Worm (Caenorhabditis elegans): ENCODE results near the gene W01G7.4.
"Not testable (repeated sequence)": the region's sequence is repeated elsewhere in the genome, so short reads cannot be mapped to it uniquely, and the experiment has no call there.

DNA sequence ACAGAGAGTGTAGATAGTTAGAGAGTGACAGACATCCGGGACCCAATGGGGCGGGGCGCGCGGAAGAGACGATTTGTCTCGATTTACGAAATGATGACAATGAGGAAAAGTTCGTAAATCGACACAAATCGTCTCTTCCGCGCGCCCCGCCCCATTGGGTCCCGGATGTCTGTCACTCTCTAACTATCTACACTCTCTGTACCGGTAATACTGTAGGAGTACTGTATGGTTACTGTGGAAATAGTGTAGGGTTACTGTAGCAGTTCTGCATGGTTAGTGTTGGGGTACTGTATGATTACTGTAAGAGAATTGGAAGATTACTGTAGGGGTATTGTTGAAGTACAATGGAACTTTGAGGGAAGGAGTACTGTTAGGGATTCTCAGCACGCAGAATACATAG lies 39.3 kb upstream of the W01G7.4 start, which contains the start of gene F01D5.10:
- TF ChIP-seq nhr-12, snpc-4, nhr-28, R02D3.7, pqm-1, unc-39, egl-27 (tag; optimal IDR thresholded peaks at IDR 0.05): not testable (repeated sequence)
